Fruit fly (Drosophila melanogaster) whole organism, embryonic: Measurements from ENCODE around the gene OtopLb.

ENCODE experiments used
- Bgb ChIP-seq: fragments of 200-800 bp; sonication (Bioruptor generic); IDR thresholded peaks from 2 replicates; pipeline ENCODE4 v1.3.6; 2022; ENCODE audit warnings: missing biosample characterization, missing genetic modification characterization; ENCODE audit not compliant: partially characterized antibody
- CG11085 ChIP-seq: fragments of 200-800 bp; sonication (Bioruptor generic); IDR thresholded peaks from 2 replicates; pipeline ENCODE4 v1.3.6; 2022; ENCODE audit warnings: missing biosample characterization, missing genetic modification characterization
- CG11398 ChIP-seq: fragments of 200-800 bp; sonication (Bioruptor generic); optimal IDR thresholded peaks from 2 replicates; lab custom pipeline; 2016; ENCODE audit warnings: missing biosample characterization, missing genetic modification characterization
- CG13424 ChIP-seq: fragments of 200-800 bp; sonication (Bioruptor generic); optimal IDR thresholded peaks from 2 replicates; lab custom pipeline; 2019; ENCODE audit warnings: missing biosample characterization, mild to moderate bottlenecking, missing genetic modification characterization, moderate library complexity
- CG14710 ChIP-seq: fragments of 200-800 bp; sonication (Bioruptor generic); optimal IDR thresholded peaks from 3 replicates; lab custom pipeline; 2019; ENCODE audit warnings: missing biosample characterization, mild to moderate bottlenecking, missing genetic modification characterization, moderate library complexity
- CG14860 ChIP-seq: fragments of 200-800 bp; sonication (Bioruptor generic); IDR thresholded peaks from 3 replicates; pipeline ENCODE4 v1.3.6; 2022; ENCODE audit warnings: missing biosample characterization, missing genetic modification characterization; ENCODE audit not compliant: partially characterized antibody
- CG14965 ChIP-seq: fragments of 200-800 bp; sonication (Bioruptor generic); optimal IDR thresholded peaks from 2 replicates; lab custom pipeline; 2016; ENCODE audit warnings: missing biosample characterization, missing genetic modification characterization, borderline replicate concordance
- CG16779 ChIP-seq: fragments of 200-800 bp; sonication (Bioruptor generic); IDR thresholded peaks from 2 replicates; pipeline ENCODE4 v1.3.6; 2022; ENCODE audit warnings: missing biosample characterization, missing genetic modification characterization
- CG16813 ChIP-seq: fragments of 200-800 bp; sonication (Bioruptor generic); IDR thresholded peaks from 3 replicates; pipeline ENCODE4 v1.3.6; 2022; ENCODE audit warnings: missing biosample characterization, missing genetic modification characterization; ENCODE audit not compliant: partially characterized antibody
- CG18599 ChIP-seq: fragments of 200-800 bp; sonication (Bioruptor generic); optimal IDR thresholded peaks from 3 replicates; lab custom pipeline; 2017; ENCODE audit warnings: missing biosample characterization, missing genetic modification characterization, mild to moderate bottlenecking, moderate library complexity, missing genetic modification reagents
- CG2116 ChIP-seq: fragments of 200-800 bp; sonication (Bioruptor generic); optimal IDR thresholded peaks from 3 replicates; lab custom pipeline; 2018; ENCODE audit warnings: missing biosample characterization, mild to moderate bottlenecking, missing genetic modification characterization
- CG30403 ChIP-seq: fragments of 200-800 bp; sonication (Bioruptor generic); optimal IDR thresholded peaks from 3 replicates; lab custom pipeline; 2016; ENCODE audit warnings: missing biosample characterization, missing genetic modification characterization
- CG31365 ChIP-seq: fragments of 200-800 bp; sonication (Bioruptor generic); optimal IDR thresholded peaks from 2 replicates; lab custom pipeline; 2018; ENCODE audit warnings: missing biosample characterization, mild to moderate bottlenecking, missing genetic modification characterization
- CG31441 ChIP-seq: fragments of 200-800 bp; sonication (Bioruptor generic); IDR thresholded peaks from 2 replicates; pipeline ENCODE4 v1.3.6; 2022; ENCODE audit warnings: missing biosample characterization, missing genetic modification characterization
- CG32532 ChIP-seq: fragments of 200-800 bp; sonication (Bioruptor generic); IDR thresholded peaks from 2 replicates; pipeline ENCODE4 v1.3.6; 2022; ENCODE audit warnings: missing biosample characterization, missing genetic modification characterization
- CG3281 ChIP-seq: fragments of 200-800 bp; sonication (Bioruptor generic); optimal IDR thresholded peaks from 3 replicates; lab custom pipeline; 2017; ENCODE audit warnings: missing biosample characterization, mild to moderate bottlenecking, missing genetic modification characterization
- CG34224 ChIP-seq: fragments of 200-800 bp; sonication (Bioruptor generic); IDR thresholded peaks from 3 replicates; pipeline ENCODE4 v1.3.6; 2022; ENCODE audit warnings: missing biosample characterization, missing genetic modification characterization; ENCODE audit not compliant: partially characterized antibody
- CG34376 ChIP-seq: fragments of 200-800 bp; sonication (Bioruptor generic); optimal IDR thresholded peaks from 2 replicates; lab custom pipeline; 2018; ENCODE audit warnings: missing biosample characterization, mild to moderate bottlenecking, missing genetic modification characterization
- CG8944 ChIP-seq: fragments of 200-800 bp; sonication (Bioruptor generic); optimal IDR thresholded peaks from 3 replicates; lab custom pipeline; 2016; ENCODE audit warnings: missing biosample characterization, missing genetic modification characterization
- CG9437 ChIP-seq: fragments of 200-800 bp; sonication (Bioruptor generic); optimal IDR thresholded peaks from 2 replicates; lab custom pipeline; 2018; ENCODE audit warnings: missing biosample characterization, mild to moderate bottlenecking, missing genetic modification characterization
- Dbx ChIP-seq: fragments of 200-800 bp; sonication (Bioruptor generic); IDR thresholded peaks from 3 replicates; pipeline ENCODE4 v1.3.6; 2022; ENCODE audit warnings: missing biosample characterization, missing genetic modification characterization
- Dll ChIP-seq: fragments of 200-800 bp; sonication (Bioruptor generic); IDR thresholded peaks from 4 replicates; pipeline ENCODE4 v1.3.6; 2022; ENCODE audit warnings: missing biosample characterization, missing genetic modification characterization; ENCODE audit not compliant: partially characterized antibody
- Dref ChIP-seq: fragments of 200-800 bp; sonication (Bioruptor generic); IDR thresholded peaks from 2 replicates; pipeline ENCODE4 v1.3.6; 2022; ENCODE audit warnings: missing biosample characterization, missing genetic modification characterization
- Elba2 ChIP-seq: fragments of 200-800 bp; sonication (Bioruptor generic); optimal IDR thresholded peaks from 3 replicates; lab custom pipeline; 2016; ENCODE audit warnings: missing biosample characterization, missing genetic modification characterization
- Ets97D ChIP-seq: fragments of 200-800 bp; sonication (Bioruptor generic); optimal IDR thresholded peaks from 3 replicates; lab custom pipeline; 2016; ENCODE audit warnings: missing biosample characterization, missing genetic modification characterization
- MTF-1 ChIP-seq: fragments of 200-800 bp; sonication (Bioruptor generic); optimal IDR thresholded peaks from 2 replicates; lab custom pipeline; 2018; ENCODE audit warnings: missing biosample characterization, mild to moderate bottlenecking, missing genetic modification characterization, borderline replicate concordance
- Mes4 ChIP-seq: fragments of 200-800 bp; sonication (Bioruptor generic); optimal IDR thresholded peaks from 2 replicates; lab custom pipeline; 2016; ENCODE audit warnings: missing biosample characterization, missing genetic modification characterization
- Scr ChIP-seq: fragments of 200-800 bp; sonication (Bioruptor generic); IDR thresholded peaks from 2 replicates; pipeline ENCODE4 v1.3.6; 2022; ENCODE audit warnings: missing biosample characterization, missing genetic modification characterization; ENCODE audit not compliant: partially characterized antibody
- Sry-δ ChIP-seq: fragments of 200-800 bp; sonication (Bioruptor generic); optimal IDR thresholded peaks from 2 replicates; lab custom pipeline; 2016; ENCODE audit warnings: missing biosample characterization, missing genetic modification characterization
- Tbp ChIP-seq: fragments of >200 bp; optimal IDR thresholded peaks from 2 replicates; lab custom pipeline; 2018; ENCODE audit warnings: missing biosample characterization, missing genetic modification characterization
- amos ChIP-seq: fragments of 200-800 bp; sonication (Bioruptor generic); IDR thresholded peaks from 2 replicates; pipeline ENCODE4 v1.3.6; 2022; ENCODE audit warnings: missing biosample characterization, missing genetic modification characterization; ENCODE audit not compliant: partially characterized antibody
- ap ChIP-seq: fragments of 200-800 bp; sonication (Bioruptor generic); IDR thresholded peaks from 2 replicates; pipeline ENCODE4 v1.3.6; 2022; ENCODE audit warnings: missing biosample characterization, missing genetic modification characterization
- bbx ChIP-seq: fragments of 200-800 bp; sonication (Bioruptor generic); IDR thresholded peaks from 2 replicates; pipeline ENCODE4 v1.3.6; 2022; ENCODE audit warnings: missing biosample characterization, missing genetic modification characterization; ENCODE audit not compliant: partially characterized antibody
- bigmax ChIP-seq: fragments of 200-800 bp; sonication (Bioruptor generic); optimal IDR thresholded peaks from 2 replicates; lab custom pipeline; 2018; ENCODE audit warnings: missing biosample characterization, mild to moderate bottlenecking, missing genetic modification characterization
- cg ChIP-seq: fragments of 200-800 bp; sonication (Bioruptor generic); optimal IDR thresholded peaks from 3 replicates; lab custom pipeline; 2019; ENCODE audit warnings: missing biosample characterization, mild to moderate bottlenecking, missing genetic modification characterization, moderate library complexity
- chinmo ChIP-seq: fragments of 200-800 bp; sonication (Bioruptor generic); IDR thresholded peaks from 4 replicates; pipeline ENCODE4 v1.3.6; 2022; ENCODE audit warnings: missing biosample characterization, missing genetic modification characterization; ENCODE audit not compliant: partially characterized antibody
- crp ChIP-seq, 2 experiments: fragments of 200-800 bp; sonication (Bioruptor generic); optimal IDR thresholded peaks; 2 replicates in 1 of 2; 3 replicates in 1 of 2; lab custom pipeline; 2017; ENCODE audit warnings: missing biosample characterization in 2 of 2, missing genetic modification characterization in 2 of 2, mild to moderate bottlenecking in 1 of 2, moderate library complexity in 1 of 2
- gsb ChIP-seq: fragments of 200-800 bp; sonication (Bioruptor generic); IDR thresholded peaks from 2 replicates; pipeline ENCODE4 v1.3.6; 2022; ENCODE audit warnings: missing biosample characterization, missing genetic modification characterization
- hb ChIP-seq: fragments of 200-800 bp; sonication (Bioruptor generic); IDR thresholded peaks from 3 replicates; pipeline ENCODE4 v1.3.6; 2022; ENCODE audit warnings: missing biosample characterization, missing genetic modification characterization; ENCODE audit not compliant: partially characterized antibody
- kni ChIP-seq: fragments of 200-800 bp; sonication (Bioruptor generic); optimal IDR thresholded peaks from 3 replicates; lab custom pipeline; 2017; ENCODE audit warnings: mild to moderate bottlenecking, missing biosample characterization, missing genetic modification reagents, missing genetic modification characterization
- lola ChIP-seq, 3 experiments: fragments of >200 bp in 2 of 3; fragments of 200-800 bp in 1 of 3; sonication (Bioruptor generic) in 1 of 3; optimal IDR thresholded peaks; 2 replicates each; lab custom pipeline; 2017 to 2019; ENCODE audit warnings: missing biosample characterization in 3 of 3, missing genetic modification characterization in 3 of 3, mild to moderate bottlenecking in 1 of 3, moderate library complexity in 1 of 3
- pita ChIP-seq: fragments of 200-800 bp; sonication (Bioruptor generic); optimal IDR thresholded peaks from 2 replicates; lab custom pipeline; 2017; ENCODE audit warnings: missing biosample characterization, mild to moderate bottlenecking, missing genetic modification characterization
- prd ChIP-seq, 3 experiments: fragments of >200 bp in 2 of 3; fragments of 200-800 bp in 1 of 3; sonication (Bioruptor generic) in 1 of 3; optimal IDR thresholded peaks in 2 of 3; IDR thresholded peaks in 1 of 3; 2 replicates in 2 of 3; 3 replicates in 1 of 3; pipeline versions ENCODE4 v1.3.6 to Lab custom; 2017 to 2022; ENCODE audit warnings: missing biosample characterization in 1 of 3, missing genetic modification characterization in 1 of 3
- twi ChIP-seq: fragments of 200-800 bp; optimal IDR thresholded peaks from 2 replicates; lab custom pipeline; 2019; ENCODE audit warnings: missing biosample characterization, mild to moderate bottlenecking, missing genetic modification characterization, moderate library complexity
- zen2 ChIP-seq: fragments of 200-800 bp; sonication (Bioruptor generic); IDR thresholded peaks from 3 replicates; pipeline ENCODE4 v1.3.6; 2022; ENCODE audit warnings: missing biosample characterization, missing genetic modification characterization; ENCODE audit not compliant: partially characterized antibody

The OtopLb gene

DNA sequence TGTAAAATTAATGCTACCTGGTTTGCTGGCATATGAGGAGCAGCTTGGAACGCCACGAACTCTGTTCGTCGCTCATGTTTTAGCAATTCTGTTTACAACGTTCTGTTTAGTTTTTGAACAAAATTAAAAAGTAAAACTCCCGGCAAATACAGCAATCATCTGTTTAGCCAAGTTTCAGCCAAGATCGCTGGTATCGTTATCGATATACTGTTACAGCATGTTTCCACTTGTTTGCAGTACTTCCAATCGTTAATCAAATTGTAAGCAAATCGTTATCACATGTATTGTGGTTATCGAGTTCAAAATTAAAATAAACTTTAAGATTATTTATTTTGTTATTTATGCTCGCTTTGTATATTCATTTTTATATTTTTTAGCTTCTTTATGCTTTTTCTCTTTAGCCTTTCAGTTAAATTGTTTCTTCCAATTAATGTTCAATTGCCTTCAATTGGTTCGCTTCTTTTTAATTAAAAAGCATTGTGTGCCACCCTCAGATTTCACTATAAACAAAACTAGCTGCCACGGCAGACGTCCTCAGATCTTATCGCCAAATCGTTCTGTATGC is 39.5 kb upstream of the OtopLb start, which contains the start of the genes Fign and CG8837 (continued):
- TF ChIP-seq Dll (peak; percentile 83), chinmo (peak; percentile 68; the same call in 1 of the 4 replicates), amos (GFP tag; lab: Robert Waterston, UW) (peak; percentile 75), pita (GFP tag; lab: Kevin White, UChicago) (peak; percentile 40), Bgb (peak; percentile 94), ap (no peak), hb (GFP tag; lab: Robert Waterston, UW) (peak; percentile 95), CG9437 (no peak), MTF-1 (GFP tag; lab: Kevin White, UChicago) (no peak), Dref (GFP tag; lab: Robert Waterston, UW) (peak; percentile 98), kni (no peak), crp (GFP tag; optimal IDR thresholded peaks at IDR 0.05; lab: Kevin White, UChicago) (peak; percentile 63 to 93), twi (tag; lab: Kevin White, UChicago) (no peak), CG2116 (GFP tag; lab: Kevin White, UChicago) (peak; percentile 73), CG34224 (peak; percentile 86)

DNA sequence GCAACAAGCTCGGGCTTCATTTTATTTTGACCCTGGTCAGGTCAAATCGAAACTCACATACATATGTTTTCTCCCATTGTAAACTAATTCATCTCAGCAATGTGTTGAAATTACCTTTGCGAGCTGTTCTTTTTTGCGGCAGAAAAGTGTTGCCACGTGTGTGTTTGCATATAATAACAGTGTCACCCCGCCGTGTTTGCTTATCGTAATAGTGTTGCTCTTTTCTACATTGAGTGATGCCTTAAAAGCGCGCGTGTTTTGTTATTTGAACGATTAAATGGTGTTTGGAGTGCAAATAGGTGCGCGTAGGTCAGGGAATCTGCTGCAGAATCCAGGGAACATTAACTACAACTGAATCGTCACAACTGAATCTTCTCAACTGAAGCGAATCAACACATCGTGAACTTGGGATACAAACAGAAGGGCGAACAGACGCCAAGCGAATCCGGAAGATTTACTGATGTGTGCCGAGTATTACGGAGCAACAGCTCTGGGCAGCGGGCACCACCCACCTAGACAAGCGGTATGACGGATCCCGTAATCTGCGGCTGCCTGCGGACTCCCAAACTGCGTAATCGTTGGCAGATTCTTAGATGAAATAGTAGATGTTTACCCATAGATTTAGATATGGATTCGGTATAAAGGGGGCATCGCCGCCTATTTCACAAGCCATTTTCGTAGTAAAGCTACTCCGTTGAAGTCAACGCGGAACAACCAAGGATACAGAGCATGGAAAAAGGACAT is 28.4 kb upstream of the OtopLb start, which contains the start of gene CG15406:
TSS of gene CG15406 (plus strand) at position 694 of the 744 bp plus-strand sequence.
- no peak for TF ChIP-seq CG2116 (GFP tag; lab: Kevin White, UChicago)
- no peak for TF ChIP-seq lola (GFP tag; optimal IDR thresholded peaks at IDR 0.05; lab: Kevin White, UChicago)
- TF ChIP-seq Mes4 (GFP tag; lab: Kevin White, UChicago): no peak
- no peak for TF ChIP-seq CG34376 (GFP tag; lab: Kevin White, UChicago)
- TF ChIP-seq CG11398: no peak
- TF ChIP-seq CG30403 (GFP tag; lab: Kevin White, UChicago): no peak
- TF ChIP-seq CG14860 (GFP tag; lab: Robert Waterston, UW): peak; percentile 14; the same call in 1 of the 3 replicates
- TF ChIP-seq Elba2 (GFP tag; lab: Kevin White, UChicago): no peak
- no peak for TF ChIP-seq CG3281 (GFP tag; lab: Kevin White, UChicago)
- peak; percentile 65; the same call in 1 of the 2 replicates for TF ChIP-seq bbx
- no peak for TF ChIP-seq CG31365
- no peak for TF ChIP-seq CG16779 (GFP tag; lab: Robert Waterston, UW)
- TF ChIP-seq Dbx: no peak
- TF ChIP-seq cg: no peak
- peak; percentile 22; the same call in 1 of the 4 replicates for TF ChIP-seq Dll
- no peak for TF ChIP-seq bigmax (GFP tag; lab: Kevin White, UChicago)
- no peak for TF ChIP-seq Tbp
- TF ChIP-seq zen2 (GFP tag; lab: Robert Waterston, UW): peak; percentile 37; the same call in 1 of the 3 replicates
- peak; percentile 51; the same call in 2 of the 3 replicates for TF ChIP-seq CG16813 (GFP tag; lab: Robert Waterston, UW)
- no peak for TF ChIP-seq Sry-δ (GFP tag; lab: Kevin White, UChicago)
- TF ChIP-seq gsb (GFP tag; lab: Robert Waterston, UW): no peak
- TF ChIP-seq Ets97D (GFP tag; lab: Kevin White, UChicago): no peak
- no peak for TF ChIP-seq CG8944
- TF ChIP-seq prd (optimal IDR thresholded peaks at IDR 0.05; lab: Kevin White, UChicago): no peak
- no peak for TF ChIP-seq prd (GFP tag; IDR thresholded peaks at IDR 0.05; lab: Robert Waterston, UW)
- peak; percentile 98 for TF ChIP-seq CG14710 (tag; lab: Kevin White, UChicago)
- no peak for TF ChIP-seq CG32532 (GFP tag; lab: Robert Waterston, UW)
- TF ChIP-seq CG11085 (GFP tag; lab: Robert Waterston, UW): no peak
- TF ChIP-seq CG18599: no peak
- TF ChIP-seq CG13424 (tag; lab: Kevin White, UChicago): no peak
- TF ChIP-seq Scr (GFP tag; lab: Robert Waterston, UW): 0 out of 2 replicates have a peak, but pooled peaks have one; percentile 30
- no peak for TF ChIP-seq CG31441
- no peak for TF ChIP-seq CG14965 (GFP tag; lab: Kevin White, UChicago)
